Worm (Caenorhabditis elegans) whole organism, L4/young adult: ENCODE measurements around the gene ZC395.4.

Source experiments
- W03F9.2 ChIP-seq: fragments of 150-350 bp; optimal IDR thresholded peaks from 2 replicates; lab custom pipeline; 2014; ENCODE audit warnings: missing biosample characterization, missing genetic modification characterization
- dao-5 ChIP-seq: sonication (generic microtip); optimal IDR thresholded peaks from 2 replicates; lab custom pipeline; 2016; ENCODE audit warnings: missing genotype, missing genetic modification characterization, moderate library complexity, missing compliant biosample characterization
- him-1 ChIP-seq: sonication (generic microtip); optimal IDR thresholded peaks from 2 replicates; lab custom pipeline; 2016; ENCODE audit warnings: missing genotype, missing genetic modification reagents, missing genetic modification characterization, missing compliant biosample characterization

ZC395.4 gene

ce11 chrIII:5245067-5245466 is 24.8 kb upstream of the ZC395.4 start:
- TF ChIP-seq dao-5 (no peak), W03F9.2 (no peak), him-1 (tag; lab: Kevin White, UChicago) (no peak)

ce11 chrIII:5248706-5249105 is 21.2 kb upstream of the ZC395.4 start:
- TF ChIP-seq him-1 (tag; lab: Kevin White, UChicago), result no peak

- TF ChIP-seq dao-5, result no peak
- no peak for TF ChIP-seq W03F9.2
- TF ChIP-seq him-1 (tag; lab: Kevin White, UChicago), result no peak
These were observed 15.8 kb upstream of the ZC395.4 start, which contains the start of the genes sumv-1 and gop-1 for ce11 chrIII:5254108-5254507. sumv-1 (minus strand) TSS chrIII:5254187. gop-1 (plus strand) TSS chrIII:5254438.

- TF ChIP-seq W03F9.2 (no peak), dao-5 (no peak), him-1 (tag; lab: Kevin White, UChicago) (no peak)
These were observed 11.0 kb upstream of the ZC395.4 start, which contains the start of gene gop-2 for ce11 chrIII:5258918-5259317. gop-2 (plus strand) TSS chrIII:5259023.

- no peak for TF ChIP-seq dao-5
- no peak for TF ChIP-seq W03F9.2
- TF ChIP-seq him-1 (tag; lab: Kevin White, UChicago), result no peak
These were observed 9.5 kb upstream of the ZC395.4 start, which contains the start of gene gop-3 for ce11 chrIII:5260394-5260793. gop-3 (plus strand) TSS chrIII:5260694.

ce11 chrIII:5263299-5263993 is 6.5 kb upstream of the ZC395.4 start, which contains the start of the genes C34E10.9 and hap-1:
C34E10.9 (minus strand) TSS chrIII:5263399.
hap-1 (plus strand) TSS chrIII:5263943.
- TF ChIP-seq dao-5 (no peak), him-1 (tag; lab: Kevin White, UChicago) (no peak), W03F9.2 (no peak)

ce11 chrIII:5264813-5265212 is 5.1 kb upstream of the ZC395.4 start, which contains the start of gene gro-1:
gro-1 (plus strand) TSS chrIII:5265113.
- TF ChIP-seq him-1 (tag; lab: Kevin White, UChicago), result no peak
- TF ChIP-seq dao-5, result no peak
- no peak for TF ChIP-seq W03F9.2

- TF ChIP-seq dao-5 (no peak), W03F9.2 (no peak), him-1 (tag; lab: Kevin White, UChicago) (no peak)
These were observed 2.6 kb upstream of the ZC395.4 start, which contains the start of gene ZC395.5 for ce11 chrIII:5267217-5267906. ZC395.5 (plus strand) TSS chrIII:5267848.

- TF ChIP-seq W03F9.2 (no peak), dao-5 (no peak), him-1 (tag; lab: Kevin White, UChicago) (no peak)
These were observed 1.4 kb upstream of the ZC395.4 start for ce11 chrIII:5268486-5268885.

ce11 chrIII:5273396-5273857 is 3.5 kb downstream of the ZC395.4 start, which contains the start of gene ztf-8:
ztf-8 (minus strand) TSS chrIII:5273471.
- no peak for TF ChIP-seq W03F9.2
- TF ChIP-seq him-1 (tag; lab: Kevin White, UChicago), result no peak
- TF ChIP-seq dao-5, result no peak

ce11 chrIII:5274250-5274649 is 4.3 kb downstream of the ZC395.4 start:
- no peak for TF ChIP-seq dao-5
- no peak for TF ChIP-seq him-1 (tag; lab: Kevin White, UChicago)
- no peak for TF ChIP-seq W03F9.2

- peak; percentile 75 for TF ChIP-seq W03F9.2
- no peak for TF ChIP-seq dao-5
- TF ChIP-seq him-1 (tag; lab: Kevin White, UChicago), result no peak
These were observed 4.9 kb downstream of the ZC395.4 start, which contains the start of the genes daf-41 and toc-1 for ce11 chrIII:5274715-5275355. daf-41 (minus strand) TSS chrIII:5274765. toc-1 (plus strand) TSS chrIII:5275251.

- TF ChIP-seq dao-5, result no peak
- no peak for TF ChIP-seq W03F9.2
- no peak for TF ChIP-seq him-1 (tag; lab: Kevin White, UChicago)
These were observed 7.8 kb downstream of the ZC395.4 start, which contains the start of gene clk-1 for ce11 chrIII:5277740-5278139. clk-1 (plus strand) TSS chrIII:5277894.

ce11 chrIII:5280228-5280627 is 10.3 kb downstream of the ZC395.4 start:
- TF ChIP-seq dao-5 (no peak), him-1 (tag; lab: Kevin White, UChicago) (no peak), W03F9.2 (no peak)
